Fruit fly (Drosophila melanogaster) whole organism, embryonic: ENCODE results near the gene rost.

Experiments used
- Bdp1 ChIP-seq: fragments of 200-800 bp; sonication (Bioruptor generic); optimal IDR thresholded peaks from 3 replicates; lab custom pipeline; 2016; ENCODE audit warnings: missing biosample characterization, missing genetic modification characterization
- Blimp-1 ChIP-seq: fragments of 200-800 bp; sonication (Bioruptor generic); optimal IDR thresholded peaks from 3 replicates; lab custom pipeline; 2018; ENCODE audit warnings: missing biosample characterization, missing genetic modification characterization, mild to moderate bottlenecking, moderate library complexity, missing genetic modification reagents
- CG10979 ChIP-seq: fragments of 200-800 bp; sonication (Bioruptor generic); optimal IDR thresholded peaks from 2 replicates; lab custom pipeline; 2018; ENCODE audit warnings: missing biosample characterization, mild to moderate bottlenecking, missing genetic modification characterization, moderate library complexity
- CG12942 ChIP-seq: fragments of 200-800 bp; sonication (Bioruptor generic); optimal IDR thresholded peaks from 3 replicates; lab custom pipeline; 2016; ENCODE audit warnings: missing biosample characterization, missing genetic modification characterization
- CG15269 ChIP-seq: fragments of 200-800 bp; sonication (Bioruptor generic); optimal IDR thresholded peaks from 2 replicates; lab custom pipeline; 2018; ENCODE audit warnings: missing biosample characterization, mild to moderate bottlenecking, missing genetic modification characterization, moderate library complexity
- CG15479 ChIP-seq: fragments of 200-800 bp; sonication (Bioruptor generic); optimal IDR thresholded peaks from 3 replicates; lab custom pipeline; 2019; ENCODE audit warnings: missing biosample characterization, mild to moderate bottlenecking, missing genetic modification characterization, moderate library complexity
- CG15514 ChIP-seq: fragments of 200-800 bp; sonication (Bioruptor generic); optimal IDR thresholded peaks from 3 replicates; lab custom pipeline; 2017; ENCODE audit warnings: missing biosample characterization, missing genetic modification characterization, mild to moderate bottlenecking, moderate library complexity, missing genetic modification reagents
- CG17385 ChIP-seq: fragments of 200-800 bp; sonication (Bioruptor generic); optimal IDR thresholded peaks from 3 replicates; lab custom pipeline; 2018; ENCODE audit warnings: missing biosample characterization, mild to moderate bottlenecking, missing genetic modification characterization
- CG30020 ChIP-seq: fragments of 200-800 bp; optimal IDR thresholded peaks from 2 replicates; lab custom pipeline; 2019; ENCODE audit warnings: missing biosample characterization, mild to moderate bottlenecking, missing genetic modification characterization, moderate library complexity
- CG3163 ChIP-seq: fragments of 200-800 bp; sonication (Bioruptor generic); optimal IDR thresholded peaks from 3 replicates; lab custom pipeline; 2016; ENCODE audit warnings: missing biosample characterization, missing genetic modification characterization
- CG4282 ChIP-seq: fragments of 200-800 bp; sonication (Bioruptor generic); optimal IDR thresholded peaks from 2 replicates; lab custom pipeline; 2016; ENCODE audit warnings: missing biosample characterization, missing genetic modification characterization
- CG4328 ChIP-seq: fragments of 200-800 bp; sonication (Bioruptor generic); optimal IDR thresholded peaks from 3 replicates; lab custom pipeline; 2017; ENCODE audit warnings: missing biosample characterization, missing genetic modification reagents, missing genetic modification characterization
- CG4360 ChIP-seq: fragments of 200-800 bp; sonication (Bioruptor generic); IDR thresholded peaks from 2 replicates; pipeline ENCODE4 v1.3.6; 2022; ENCODE audit warnings: missing biosample characterization, missing genetic modification characterization
- CG4404 ChIP-seq: fragments of 200-800 bp; sonication (Bioruptor generic); IDR thresholded peaks from 2 replicates; pipeline ENCODE4 v1.3.6; 2022; ENCODE audit warnings: missing biosample characterization, missing genetic modification characterization
- CG6272 ChIP-seq: fragments of 200-800 bp; sonication (Bioruptor generic); IDR thresholded peaks from 2 replicates; pipeline ENCODE4 v1.3.6; 2022; ENCODE audit warnings: missing biosample characterization, missing genetic modification characterization
- CG6654 ChIP-seq: fragments of 200-800 bp; sonication (Bioruptor generic); optimal IDR thresholded peaks from 2 replicates; lab custom pipeline; 2017; ENCODE audit warnings: missing biosample characterization, mild to moderate bottlenecking, missing genetic modification characterization
- CG7786 ChIP-seq: fragments of 200-800 bp; sonication (Bioruptor generic); optimal IDR thresholded peaks from 2 replicates; lab custom pipeline; 2016; ENCODE audit warnings: missing biosample characterization, missing genetic modification characterization
- CG7963 ChIP-seq: fragments of 200-800 bp; sonication (Bioruptor generic); IDR thresholded peaks from 3 replicates; pipeline ENCODE4 v1.3.6; 2022; ENCODE audit warnings: missing biosample characterization, missing genetic modification characterization; ENCODE audit not compliant: partially characterized antibody
- CG8281 ChIP-seq: fragments of 200-800 bp; sonication (Bioruptor generic); optimal IDR thresholded peaks from 2 replicates; lab custom pipeline; 2018; ENCODE audit warnings: missing biosample characterization, mild to moderate bottlenecking, missing genetic modification characterization, moderate library complexity
- CG8359 ChIP-seq: fragments of 200-800 bp; sonication (Bioruptor generic); optimal IDR thresholded peaks from 2 replicates; lab custom pipeline; 2017; ENCODE audit warnings: missing biosample characterization, mild to moderate bottlenecking, missing genetic modification characterization, borderline replicate concordance
- CG8765 ChIP-seq: fragments of 200-800 bp; sonication (Bioruptor generic); IDR thresholded peaks from 2 replicates; pipeline ENCODE4 v1.3.6; 2022; ENCODE audit warnings: missing biosample characterization, missing genetic modification characterization
- CkIIα-i1 ChIP-seq: fragments of 200-800 bp; sonication (Bioruptor generic); IDR thresholded peaks from 2 replicates; pipeline ENCODE4 v1.3.6; 2022; ENCODE audit warnings: missing biosample characterization, missing genetic modification characterization
- Dad ChIP-seq: fragments of 200-800 bp; sonication (Bioruptor generic); optimal IDR thresholded peaks from 3 replicates; lab custom pipeline; 2016; ENCODE audit warnings: missing biosample characterization, missing genetic modification characterization
- Fer1 ChIP-seq: fragments of 200-800 bp; sonication (Bioruptor generic); optimal IDR thresholded peaks from 2 replicates; lab custom pipeline; 2017; ENCODE audit warnings: missing biosample characterization, mild to moderate bottlenecking, missing genetic modification characterization
- HHEX ChIP-seq: fragments of 200-800 bp; sonication (Bioruptor generic); optimal IDR thresholded peaks from 3 replicates; lab custom pipeline; 2017; ENCODE audit warnings: missing biosample characterization, mild to moderate bottlenecking, missing genetic modification characterization, missing genetic modification reagents
- HmgZ ChIP-seq: fragments of 200-800 bp; sonication (Bioruptor generic); optimal IDR thresholded peaks from 2 replicates; lab custom pipeline; 2018; ENCODE audit warnings: missing biosample characterization, mild to moderate bottlenecking, missing genetic modification characterization
- Hmx ChIP-seq: fragments of 200-800 bp; sonication (Bioruptor generic); optimal IDR thresholded peaks from 2 replicates; lab custom pipeline; 2016; ENCODE audit warnings: missing biosample characterization, missing genetic modification characterization
- Hsf ChIP-seq: fragments of 200-800 bp; sonication (Bioruptor generic); optimal IDR thresholded peaks from 3 replicates; lab custom pipeline; 2016; ENCODE audit warnings: missing biosample characterization, missing genetic modification characterization
- Max ChIP-seq: fragments of 200-800 bp; sonication (Bioruptor generic); optimal IDR thresholded peaks from 2 replicates; lab custom pipeline; 2016; ENCODE audit warnings: missing biosample characterization, mild to moderate bottlenecking, missing genetic modification characterization
- Nf-YA ChIP-seq: fragments of 200-800 bp; sonication (Bioruptor generic); IDR thresholded peaks from 2 replicates; pipeline ENCODE4 v1.3.6; 2022; ENCODE audit warnings: missing biosample characterization, missing genetic modification characterization
- Oaz ChIP-seq: fragments of 200-800 bp; sonication (Bioruptor generic); IDR thresholded peaks from 2 replicates; pipeline ENCODE4 v1.3.6; 2022; ENCODE audit warnings: missing biosample characterization, missing genetic modification characterization
- Usf ChIP-seq: fragments of 200-800 bp; sonication (Bioruptor generic); optimal IDR thresholded peaks from 2 replicates; lab custom pipeline; 2017; ENCODE audit warnings: missing genotype, missing biosample characterization, missing genetic modification characterization
- az2 ChIP-seq: fragments of 200-800 bp; sonication (Bioruptor generic); optimal IDR thresholded peaks from 3 replicates; lab custom pipeline; 2016; ENCODE audit warnings: missing biosample characterization, missing genetic modification characterization
- bowl ChIP-seq: fragments of 200-800 bp; sonication (Bioruptor generic); IDR thresholded peaks from 2 replicates; pipeline ENCODE4 v1.3.6; 2022; ENCODE audit warnings: missing biosample characterization, missing genetic modification characterization
- chif ChIP-seq, 2 experiments: fragments of 200-800 bp; sonication (Bioruptor generic); optimal IDR thresholded peaks; 3 replicates each; lab custom pipeline; 2016; ENCODE audit warnings: missing biosample characterization in 2 of 2, missing genetic modification characterization in 2 of 2
- dm ChIP-seq: fragments of 200-800 bp; sonication (Bioruptor generic); optimal IDR thresholded peaks from 3 replicates; lab custom pipeline; 2016; ENCODE audit warnings: missing biosample characterization, missing genetic modification characterization
- grn ChIP-seq: fragments of 200-800 bp; sonication (Bioruptor generic); optimal IDR thresholded peaks from 3 replicates; lab custom pipeline; 2017; ENCODE audit warnings: missing biosample characterization, missing genetic modification characterization
- gsb-n ChIP-seq: fragments of 200-800 bp; sonication (Bioruptor generic); optimal IDR thresholded peaks from 3 replicates; lab custom pipeline; 2018; ENCODE audit warnings: missing biosample characterization, mild to moderate bottlenecking, missing genetic modification characterization
- hb ChIP-seq: fragments of 200-800 bp; sonication (Bioruptor generic); IDR thresholded peaks from 3 replicates; pipeline ENCODE4 v1.3.6; 2022; ENCODE audit warnings: missing biosample characterization, missing genetic modification characterization; ENCODE audit not compliant: partially characterized antibody
- her ChIP-seq: fragments of 200-800 bp; sonication (Bioruptor generic); optimal IDR thresholded peaks from 2 replicates; lab custom pipeline; 2016; ENCODE audit warnings: missing biosample characterization, missing genetic modification characterization
- klu ChIP-seq: fragments of 200-800 bp; sonication (Bioruptor generic); IDR thresholded peaks from 2 replicates; pipeline ENCODE4 v1.3.6; 2022; ENCODE audit warnings: missing biosample characterization, missing genetic modification characterization
- kni ChIP-seq: fragments of 200-800 bp; sonication (Bioruptor generic); optimal IDR thresholded peaks from 3 replicates; lab custom pipeline; 2017; ENCODE audit warnings: mild to moderate bottlenecking, missing biosample characterization, missing genetic modification reagents, missing genetic modification characterization
- lbe ChIP-seq: fragments of 200-800 bp; sonication (Bioruptor generic); optimal IDR thresholded peaks from 2 replicates; lab custom pipeline; 2016; ENCODE audit warnings: missing biosample characterization, mild to moderate bottlenecking, missing genetic modification characterization
- nom ChIP-seq: fragments of 200-800 bp; sonication (Bioruptor generic); optimal IDR thresholded peaks from 2 replicates; lab custom pipeline; 2017; ENCODE audit warnings: missing biosample characterization, missing genetic modification characterization, mild to moderate bottlenecking, moderate library complexity, missing genetic modification reagents
- odd ChIP-seq: fragments of 200-800 bp; sonication (Bioruptor generic); optimal IDR thresholded peaks from 2 replicates; lab custom pipeline; 2017; ENCODE audit warnings: missing biosample characterization, mild to moderate bottlenecking, missing genetic modification characterization
- pan ChIP-seq, 4 experiments: fragments of >200 bp in 3 of 4; fragments of 200-800 bp in 1 of 4; sonication (Bioruptor generic) in 1 of 4; optimal IDR thresholded peaks in 3 of 4; IDR thresholded peaks in 1 of 4; 2 replicates each; pipeline versions ENCODE4 v1.3.6 to Lab custom; 2017 to 2022; ENCODE audit warnings: missing biosample characterization in 2 of 4, missing genetic modification characterization in 2 of 4, mixed read lengths in 1 of 4
- pho ChIP-seq: fragments of 200-800 bp; sonication (Bioruptor generic); optimal IDR thresholded peaks from 2 replicates; lab custom pipeline; 2016; ENCODE audit warnings: missing biosample characterization, missing genetic modification characterization
- seq ChIP-seq: fragments of 200-800 bp; sonication (Bioruptor generic); IDR thresholded peaks from 2 replicates; pipeline ENCODE4 v1.3.6; 2022; ENCODE audit warnings: missing biosample characterization, missing genetic modification characterization
- slou ChIP-seq: fragments of 200-800 bp; sonication (Bioruptor generic); optimal IDR thresholded peaks from 3 replicates; lab custom pipeline; 2016; ENCODE audit warnings: missing biosample characterization, missing genetic modification characterization
- sna ChIP-seq: fragments of 200-800 bp; sonication (Bioruptor generic); IDR thresholded peaks from 2 replicates; pipeline ENCODE4 v1.3.6; 2022; ENCODE audit warnings: missing biosample characterization, missing genetic modification characterization; ENCODE audit not compliant: partially characterized antibody
- tio ChIP-seq: fragments of 200-800 bp; sonication (Bioruptor generic); optimal IDR thresholded peaks from 2 replicates; lab custom pipeline; 2017; ENCODE audit warnings: missing biosample characterization, missing genetic modification characterization, inconsistent platforms

rost gene

dm6 chr2L:8943110-8943509 lies 46.2 kb downstream of the rost start, which contains the start of gene CG9515 (continued):
- TF ChIP-seq lbe (GFP tag; lab: Kevin White, UChicago) (peak; percentile 20), tio (GFP tag; lab: Kevin White, UChicago) (no peak), CG30020 (tag; lab: Kevin White, UChicago) (no peak), CG15479 (GFP tag; lab: Kevin White, UChicago) (no peak), pho (GFP tag; lab: Kevin White, UChicago) (no peak), nom (GFP tag; lab: Kevin White, UChicago) (no peak), Nf-YA (GFP tag; lab: Robert Waterston, UW) (no peak), Hmx (no peak), az2 (GFP tag; lab: Kevin White, UChicago) (no peak), klu (GFP tag; lab: Robert Waterston, UW) (no peak), odd (no peak), bowl (GFP tag; lab: Robert Waterston, UW) (no peak), CkIIα-i1 (no peak), Bdp1 (GFP tag; lab: Kevin White, UChicago) (no peak), CG4282 (GFP tag; lab: Kevin White, UChicago) (no peak), hb (peak; percentile 91), CG4404 (no peak), gsb-n (tag; lab: Kevin White, UChicago) (no peak), Dad (no peak), CG7786 (GFP tag; lab: Kevin White, UChicago) (no peak), CG6654 (no peak), slou (GFP tag; lab: Kevin White, UChicago) (no peak), CG3163 (GFP tag; lab: Kevin White, UChicago) (no peak), Usf (GFP tag; lab: Kevin White, UChicago) (no peak), Fer1 (GFP tag; lab: Kevin White, UChicago) (peak; percentile 6), CG6272 (no peak), her (GFP tag; lab: Kevin White, UChicago) (no peak), chif (GFP tag; optimal IDR thresholded peaks at IDR 0.05; lab: Kevin White, UChicago) (no peak), Max (peak; percentile 55), CG15269 (tag; lab: Kevin White, UChicago) (no peak), CG8281 (tag; lab: Kevin White, UChicago) (no peak), CG8359 (no peak), CG12942 (GFP tag; lab: Kevin White, UChicago) (no peak), Blimp-1 (GFP tag; lab: Kevin White, UChicago) (no peak), Oaz (GFP tag; lab: Robert Waterston, UW) (no peak), CG4328 (no peak), kni (GFP tag; lab: Kevin White, UChicago) (no peak), HmgZ (peak; percentile 81), dm (peak; percentile 80), sna (GFP tag; lab: Robert Waterston, UW) (peak; percentile 82), CG4360 (no peak), HHEX (GFP tag; lab: Kevin White, UChicago) (no peak), seq (GFP tag; lab: Robert Waterston, UW) (no peak), CG15514 (peak; percentile 62), CG7963 (GFP tag; lab: Robert Waterston, UW) (peak; percentile 97), CG10979 (tag; lab: Kevin White, UChicago) (no peak), pan (optimal IDR thresholded peaks at IDR 0.05; lab: Kevin White, UChicago) (no peak), pan (GFP tag; optimal IDR thresholded peaks at IDR 0.05 in 1 of 2, IDR thresholded peaks at IDR 0.05 in 1 of 2) (no peak), CG8765 (GFP tag; lab: Robert Waterston, UW) (no peak), grn (GFP tag; lab: Kevin White, UChicago) (peak; percentile 39), Hsf (GFP tag; lab: Kevin White, UChicago) (no peak), CG17385 (GFP tag; lab: Kevin White, UChicago) (no peak)
